Worm (Caenorhabditis elegans): ENCODE measurements around the gene mltn-6.

Gene mltn-6

DNA sequence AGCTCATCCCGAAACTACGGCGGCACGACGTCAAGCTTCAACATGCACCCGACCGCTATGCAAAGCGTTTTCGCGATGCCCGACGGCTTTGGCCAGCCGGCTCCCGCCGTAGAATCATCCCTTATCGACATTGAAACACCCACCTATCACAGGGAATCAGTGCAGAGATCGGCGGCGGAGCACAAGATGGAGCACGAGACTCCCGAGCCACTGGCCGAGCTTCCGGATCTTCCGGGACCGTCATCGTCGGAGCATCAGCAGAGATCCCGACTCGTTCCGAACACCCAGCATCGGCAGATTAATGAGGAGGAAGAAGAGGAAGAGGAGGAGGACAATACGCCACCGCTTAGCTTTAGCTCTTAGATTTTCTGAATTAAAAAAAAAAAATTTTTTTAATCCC, 6.3 kb upstream of the mltn-6 start:
- TF ChIP-seq hmbx-1 (tag; optimal IDR thresholded peaks at IDR 0.05) (no peak), F13C5.2 (tag; optimal IDR thresholded peaks at IDR 0.05) (no peak), ama-1 (optimal IDR thresholded peaks at IDR 0.05) (no peak), ets-7 (tag; optimal IDR thresholded peaks at IDR 0.05) (no peak), sea-1 (GFP tag; conservative IDR thresholded peaks at IDR 0.05) (no peak), flt-1 (GFP tag; IDR thresholded peaks at IDR 0.05) (no peak), tra-4 (tag; optimal IDR thresholded peaks at IDR 0.05) (no peak)

DNA sequence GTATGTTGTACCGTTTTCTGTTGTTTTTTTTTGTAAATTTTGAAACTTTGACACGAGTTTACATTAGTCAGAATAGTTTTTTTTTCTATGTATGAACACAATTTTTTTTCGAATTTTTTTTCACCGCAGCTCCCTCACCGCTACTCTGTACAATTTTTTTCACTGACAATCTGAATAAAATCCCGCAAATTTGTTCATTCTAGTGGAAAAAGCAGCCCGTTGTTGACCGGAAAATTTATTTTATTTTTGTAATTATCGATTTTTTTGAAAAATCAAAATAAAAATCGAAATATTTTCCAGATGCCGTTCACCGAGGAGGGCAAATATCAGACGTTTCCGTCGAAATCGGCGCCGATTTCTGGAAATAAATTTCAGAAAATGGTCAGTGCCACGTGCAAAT, 5.3 kb upstream of the mltn-6 start, which contains the start of gene T22H9.1:
Gene T22H9.1 (plus strand): TSS at position 301 of the 400 bp plus-strand sequence.
- TF ChIP-seq tbx-11 (GFP tag; IDR thresholded peaks at IDR 0.05) (no peak), tbx-37 (GFP tag; conservative IDR thresholded peaks at IDR 0.05) (no peak), sea-1 (GFP tag; conservative IDR thresholded peaks at IDR 0.05) (no peak), aly-1 (tag; optimal IDR thresholded peaks at IDR 0.05) (no peak), F13C5.2 (tag; optimal IDR thresholded peaks at IDR 0.05) (no peak)

DNA sequence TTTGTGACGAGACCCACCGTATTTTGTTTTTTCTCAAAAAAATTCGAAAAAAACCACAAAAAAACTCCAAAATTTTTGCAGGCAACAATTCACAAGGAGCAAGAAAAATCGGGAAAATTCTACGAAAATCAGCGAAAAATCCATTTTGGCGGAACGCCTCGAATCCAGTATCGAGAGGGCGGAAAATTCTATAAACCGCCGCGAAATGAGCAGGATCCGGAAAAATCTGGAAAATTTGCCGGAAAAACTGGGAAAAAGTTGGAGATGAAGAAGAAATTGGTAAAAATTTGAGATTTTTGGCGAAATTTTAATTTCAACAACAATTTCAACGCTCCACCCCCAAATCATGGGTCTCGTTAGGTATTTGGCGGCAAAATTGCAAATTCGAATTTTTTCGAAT, 4.7 kb upstream of the mltn-6 start:
- TF ChIP-seq tbx-11 (GFP tag; IDR thresholded peaks at IDR 0.05) (no peak), ets-7 (tag; optimal IDR thresholded peaks at IDR 0.05) (no peak), scrt-1 (GFP tag; IDR thresholded peaks at IDR 0.05) (no peak), ama-1 (optimal IDR thresholded peaks at IDR 0.05) (no peak)

DNA sequence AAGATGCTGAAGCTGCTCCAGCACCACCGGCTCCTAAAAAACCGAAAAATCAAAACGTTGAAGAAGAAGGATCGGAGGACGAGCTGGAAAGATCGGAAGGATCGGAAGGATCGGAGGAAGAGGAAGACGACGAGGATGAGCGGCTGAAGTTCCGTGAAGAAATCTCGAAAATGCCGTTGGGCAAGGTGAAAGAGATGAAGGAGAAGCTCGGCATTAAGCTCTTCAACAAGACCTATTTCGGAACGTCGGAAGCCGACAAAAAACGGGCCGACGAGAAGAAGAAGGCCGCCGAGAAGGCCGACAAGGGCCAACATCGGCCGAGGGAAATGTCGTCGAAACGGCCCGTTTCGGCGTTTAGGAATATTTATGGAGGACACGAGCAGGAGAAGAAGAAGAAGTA, 3.5 kb upstream of the mltn-6 start:
- no peak for TF ChIP-seq F13C5.2 (tag; optimal IDR thresholded peaks at IDR 0.05)
- no peak for TF ChIP-seq hmg-4 (GFP tag; optimal IDR thresholded peaks at IDR 0.05)
- TF ChIP-seq scrt-1 (GFP tag; IDR thresholded peaks at IDR 0.05), result no peak
- no peak for TF ChIP-seq hnd-1 (tag; optimal IDR thresholded peaks at IDR 0.05)
- TF ChIP-seq ama-1 (optimal IDR thresholded peaks at IDR 0.05), result no peak
- no peak for TF ChIP-seq tra-4 (tag; optimal IDR thresholded peaks at IDR 0.05)
- peak; percentile 0 for TF ChIP-seq aly-1 (tag; optimal IDR thresholded peaks at IDR 0.05)

- no peak for TF ChIP-seq scrt-1 (GFP tag; IDR thresholded peaks at IDR 0.05)
- no peak for TF ChIP-seq pes-1 (GFP tag; IDR thresholded peaks at IDR 0.05)
- no peak for TF ChIP-seq ceh-13 (GFP tag; optimal IDR thresholded peaks at IDR 0.05)
- TF ChIP-seq aly-1 (tag; optimal IDR thresholded peaks at IDR 0.05), result no peak
- no peak for TF ChIP-seq flt-1 (GFP tag; IDR thresholded peaks at IDR 0.05)
- no peak for TF ChIP-seq hmbx-1 (tag; optimal IDR thresholded peaks at IDR 0.05)
- TF ChIP-seq ets-7 (tag; optimal IDR thresholded peaks at IDR 0.05), result no peak
- no peak for TF ChIP-seq tbx-37 (GFP tag; conservative IDR thresholded peaks at IDR 0.05)
- no peak for TF ChIP-seq hmg-4 (GFP tag; optimal IDR thresholded peaks at IDR 0.05)
- TF ChIP-seq ama-1 (optimal IDR thresholded peaks at IDR 0.05), result no peak
- no peak for TF ChIP-seq ceh-36 (tag; optimal IDR thresholded peaks at IDR 0.05)
- TF ChIP-seq B0310.2 (tag; optimal IDR thresholded peaks at IDR 0.05), result no peak
- no peak for TF ChIP-seq tra-4 (tag; optimal IDR thresholded peaks at IDR 0.05)
- no peak for TF ChIP-seq F13C5.2 (tag; optimal IDR thresholded peaks at IDR 0.05)
- TF ChIP-seq hnd-1 (tag; optimal IDR thresholded peaks at IDR 0.05), result no peak
- no peak for TF ChIP-seq tbx-11 (GFP tag; IDR thresholded peaks at IDR 0.05)
Observed at ce11 chrV:370033-370432, 5.3 kb downstream of the mltn-6 start, which contains the start of gene mltn-7. Gene mltn-7 (plus strand): TSS chrV:370333.

- no peak for TF ChIP-seq aly-1 (tag; optimal IDR thresholded peaks at IDR 0.05)
- TF ChIP-seq ama-1 (optimal IDR thresholded peaks at IDR 0.05), result no peak
- TF ChIP-seq scrt-1 (GFP tag; IDR thresholded peaks at IDR 0.05), result no peak
- peak; percentile 67 for TF ChIP-seq ceh-36 (tag; optimal IDR thresholded peaks at IDR 0.05)
- no peak for TF ChIP-seq sea-1 (GFP tag; conservative IDR thresholded peaks at IDR 0.05)
- TF ChIP-seq ceh-13 (GFP tag; optimal IDR thresholded peaks at IDR 0.05), result no peak
- no peak for TF ChIP-seq ets-7 (tag; optimal IDR thresholded peaks at IDR 0.05)
- no peak for TF ChIP-seq flt-1 (GFP tag; IDR thresholded peaks at IDR 0.05)
Observed at ce11 chrV:373192-373591, 8.4 kb downstream of the mltn-6 start.

DNA sequence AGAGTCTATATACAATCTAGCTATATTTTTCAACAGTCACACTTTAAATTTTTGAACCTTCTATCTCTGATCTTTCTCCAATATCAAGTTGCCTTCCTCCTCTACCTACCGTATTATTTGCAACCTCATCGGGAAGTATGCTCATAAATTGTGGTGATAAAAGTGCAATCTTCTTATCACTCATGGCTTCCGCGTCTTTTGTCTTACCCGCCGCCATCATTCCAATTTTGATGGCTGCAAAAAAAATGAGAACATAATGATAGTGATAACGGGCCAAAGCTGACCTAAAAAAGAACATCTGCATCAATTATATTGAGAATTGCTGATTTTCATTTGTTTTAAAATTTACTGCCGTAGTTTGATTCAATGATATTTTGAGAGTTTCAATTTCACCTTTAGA, 12.0 kb downstream of the mltn-6 start:
- no peak for TF ChIP-seq ets-7 (tag; optimal IDR thresholded peaks at IDR 0.05)
- TF ChIP-seq ceh-36 (tag; optimal IDR thresholded peaks at IDR 0.05), result no peak
- TF ChIP-seq tbx-37 (GFP tag; conservative IDR thresholded peaks at IDR 0.05), result no peak
- no peak for TF ChIP-seq hmbx-1 (tag; optimal IDR thresholded peaks at IDR 0.05)
- no peak for TF ChIP-seq pes-1 (GFP tag; IDR thresholded peaks at IDR 0.05)
- TF ChIP-seq ama-1 (optimal IDR thresholded peaks at IDR 0.05), result no peak
- no peak for TF ChIP-seq aly-1 (tag; optimal IDR thresholded peaks at IDR 0.05)
- no peak for TF ChIP-seq tra-4 (tag; optimal IDR thresholded peaks at IDR 0.05)
- no peak for TF ChIP-seq scrt-1 (GFP tag; IDR thresholded peaks at IDR 0.05)
- TF ChIP-seq tbx-11 (GFP tag; IDR thresholded peaks at IDR 0.05), result no peak
- no peak for TF ChIP-seq sea-1 (GFP tag; conservative IDR thresholded peaks at IDR 0.05)
- no peak for TF ChIP-seq hnd-1 (tag; optimal IDR thresholded peaks at IDR 0.05)
- TF ChIP-seq ceh-13 (GFP tag; optimal IDR thresholded peaks at IDR 0.05), result no peak
- TF ChIP-seq flt-1 (GFP tag; IDR thresholded peaks at IDR 0.05), result no peak

- no peak for TF ChIP-seq hmg-4 (GFP tag; optimal IDR thresholded peaks at IDR 0.05)
- TF ChIP-seq ama-1 (optimal IDR thresholded peaks at IDR 0.05), result no peak
- TF ChIP-seq hnd-1 (tag; optimal IDR thresholded peaks at IDR 0.05), result no peak
- TF ChIP-seq ceh-13 (GFP tag; optimal IDR thresholded peaks at IDR 0.05), result no peak
- no peak for TF ChIP-seq sea-1 (GFP tag; conservative IDR thresholded peaks at IDR 0.05)
- TF ChIP-seq flt-1 (GFP tag; IDR thresholded peaks at IDR 0.05), result no peak
- TF ChIP-seq F13C5.2 (tag; optimal IDR thresholded peaks at IDR 0.05), result no peak
- TF ChIP-seq tra-4 (tag; optimal IDR thresholded peaks at IDR 0.05), result no peak
- TF ChIP-seq tbx-37 (GFP tag; conservative IDR thresholded peaks at IDR 0.05), result no peak
Observed at ce11 chrV:378231-378630, 13.5 kb downstream of the mltn-6 start.

ce11 chrV:380186-380585, 15.4 kb downstream of the mltn-6 start, which contains the start of gene mltn-8:
Gene mltn-8 (minus strand): TSS chrV:380286.
- TF ChIP-seq flt-1 (GFP tag; IDR thresholded peaks at IDR 0.05) (no peak), F13C5.2 (tag; optimal IDR thresholded peaks at IDR 0.05) (no peak), ceh-13 (GFP tag; optimal IDR thresholded peaks at IDR 0.05) (no peak), B0310.2 (tag; optimal IDR thresholded peaks at IDR 0.05) (no peak), scrt-1 (GFP tag; IDR thresholded peaks at IDR 0.05) (no peak), tbx-37 (GFP tag; conservative IDR thresholded peaks at IDR 0.05) (no peak), pes-1 (GFP tag; IDR thresholded peaks at IDR 0.05) (no peak), hmbx-1 (tag; optimal IDR thresholded peaks at IDR 0.05) (no peak), aly-1 (tag; optimal IDR thresholded peaks at IDR 0.05) (no peak), hnd-1 (tag; optimal IDR thresholded peaks at IDR 0.05) (no peak), tra-4 (tag; optimal IDR thresholded peaks at IDR 0.05) (no peak), hmg-4 (GFP tag; optimal IDR thresholded peaks at IDR 0.05) (no peak), ama-1 (optimal IDR thresholded peaks at IDR 0.05) (no peak), ceh-36 (tag; optimal IDR thresholded peaks at IDR 0.05) (no peak), ets-7 (tag; optimal IDR thresholded peaks at IDR 0.05) (no peak), tbx-11 (GFP tag; IDR thresholded peaks at IDR 0.05) (no peak)

Data from whole organism, early embryonic.